Fruit fly (Drosophila melanogaster) whole organism, embryonic: Measurements from ENCODE around the gene CG10470.

Experiments used
- Abd-B ChIP-seq: fragments of 200-800 bp; sonication (Bioruptor generic); optimal IDR thresholded peaks from 2 replicates; lab custom pipeline; 2018; ENCODE audit warnings: missing biosample characterization, mild to moderate bottlenecking, missing genetic modification characterization, moderate library complexity
- Aef1 ChIP-seq: fragments of 200-800 bp; sonication (Bioruptor generic); IDR thresholded peaks from 3 replicates; pipeline ENCODE4 v1.3.6; 2022; ENCODE audit warnings: missing biosample characterization, missing genetic modification characterization
- Antp ChIP-seq: fragments of 200-800 bp; sonication (Bioruptor generic); optimal IDR thresholded peaks from 3 replicates; lab custom pipeline; 2016; ENCODE audit warnings: missing biosample characterization, missing genetic modification characterization
- CG1024 ChIP-seq: fragments of 200-800 bp; sonication (Bioruptor generic); IDR thresholded peaks from 2 replicates; pipeline ENCODE4 v1.3.6; 2022; ENCODE audit warnings: missing biosample characterization, missing genetic modification characterization
- CG10462 ChIP-seq: fragments of 200-800 bp; sonication (Bioruptor generic); optimal IDR thresholded peaks from 2 replicates; lab custom pipeline; 2016; ENCODE audit warnings: missing biosample characterization, missing genetic modification characterization
- CG10565 ChIP-seq: fragments of 200-800 bp; sonication (Bioruptor generic); optimal IDR thresholded peaks from 3 replicates; lab custom pipeline; 2016; ENCODE audit warnings: missing biosample characterization, mild to moderate bottlenecking, missing genetic modification characterization
- CG12391 ChIP-seq: fragments of 200-800 bp; sonication (Bioruptor generic); optimal IDR thresholded peaks from 3 replicates; lab custom pipeline; 2018; ENCODE audit warnings: missing biosample characterization, mild to moderate bottlenecking, missing genetic modification characterization, moderate library complexity
- CG13775 ChIP-seq: fragments of 200-800 bp; sonication (Bioruptor generic); optimal IDR thresholded peaks from 3 replicates; lab custom pipeline; 2017; ENCODE audit warnings: missing biosample characterization, mild to moderate bottlenecking, missing genetic modification characterization
- CG15479 ChIP-seq: fragments of 200-800 bp; sonication (Bioruptor generic); optimal IDR thresholded peaks from 3 replicates; lab custom pipeline; 2019; ENCODE audit warnings: missing biosample characterization, mild to moderate bottlenecking, missing genetic modification characterization, moderate library complexity
- CG16779 ChIP-seq: fragments of 200-800 bp; sonication (Bioruptor generic); IDR thresholded peaks from 2 replicates; pipeline ENCODE4 v1.3.6; 2022; ENCODE audit warnings: missing biosample characterization, missing genetic modification characterization
- CG17328 ChIP-seq: fragments of 200-800 bp; sonication (Bioruptor generic); IDR thresholded peaks from 2 replicates; pipeline ENCODE4 v1.3.6; 2022; ENCODE audit warnings: missing biosample characterization, missing genetic modification characterization
- CG17612 ChIP-seq: fragments of 200-800 bp; sonication (Bioruptor generic); IDR thresholded peaks from 2 replicates; pipeline ENCODE4 v1.3.6; 2022; ENCODE audit warnings: missing biosample characterization, missing genetic modification characterization
- CG1792 ChIP-seq: fragments of 200-800 bp; sonication (Bioruptor generic); optimal IDR thresholded peaks from 2 replicates; lab custom pipeline; 2016; ENCODE audit warnings: missing biosample characterization, missing genetic modification characterization
- CG4424 ChIP-seq: fragments of 200-800 bp; sonication (Bioruptor generic); optimal IDR thresholded peaks from 3 replicates; lab custom pipeline; 2016; ENCODE audit warnings: missing biosample characterization, missing genetic modification characterization
- CG7928 ChIP-seq: fragments of 200-800 bp; sonication (Bioruptor generic); optimal IDR thresholded peaks from 2 replicates; lab custom pipeline; 2017; ENCODE audit warnings: missing biosample characterization, mild to moderate bottlenecking, missing genetic modification characterization
- CkIIα-i1 ChIP-seq: fragments of 200-800 bp; sonication (Bioruptor generic); IDR thresholded peaks from 2 replicates; pipeline ENCODE4 v1.3.6; 2022; ENCODE audit warnings: missing biosample characterization, missing genetic modification characterization
- Dek ChIP-seq: fragments of 200-800 bp; sonication (Bioruptor generic); optimal IDR thresholded peaks from 3 replicates; lab custom pipeline; 2019; ENCODE audit warnings: missing biosample characterization, mild to moderate bottlenecking, missing genetic modification characterization, moderate library complexity
- Doc2 ChIP-seq: fragments of 200-800 bp; sonication (Bioruptor generic); IDR thresholded peaks from 2 replicates; pipeline ENCODE4 v1.3.6; 2022; ENCODE audit warnings: missing biosample characterization, missing genetic modification characterization
- Dref ChIP-seq: fragments of 200-800 bp; sonication (Bioruptor generic); IDR thresholded peaks from 2 replicates; pipeline ENCODE4 v1.3.6; 2022; ENCODE audit warnings: missing biosample characterization, missing genetic modification characterization
- Eip74EF ChIP-seq, 2 experiments: fragments of 200-800 bp in 1 of 2; fragments of >200 bp in 1 of 2; sonication (Bioruptor generic) in 1 of 2; optimal IDR thresholded peaks; 2 replicates each; lab custom pipeline; 2017 to 2019; ENCODE audit warnings: missing biosample characterization in 2 of 2, missing genetic modification characterization in 2 of 2, mild to moderate bottlenecking in 1 of 2, moderate library complexity in 1 of 2
- H2.0 ChIP-seq: fragments of 200-800 bp; sonication (Bioruptor generic); IDR thresholded peaks from 2 replicates; pipeline ENCODE4 v1.3.6; 2022; ENCODE audit warnings: missing biosample characterization, missing genetic modification characterization
- HHEX ChIP-seq: fragments of 200-800 bp; sonication (Bioruptor generic); optimal IDR thresholded peaks from 3 replicates; lab custom pipeline; 2017; ENCODE audit warnings: missing biosample characterization, mild to moderate bottlenecking, missing genetic modification characterization, missing genetic modification reagents
- HLHmδ ChIP-seq: fragments of 200-800 bp; sonication (Bioruptor generic); optimal IDR thresholded peaks from 2 replicates; lab custom pipeline; 2018; ENCODE audit warnings: missing biosample characterization, mild to moderate bottlenecking, missing genetic modification characterization, moderate library complexity
- Hr3 ChIP-seq: fragments of 200-800 bp; sonication (Bioruptor generic); optimal IDR thresholded peaks from 3 replicates; lab custom pipeline; 2016; ENCODE audit warnings: missing biosample characterization, missing genetic modification characterization
- Med ChIP-seq: fragments of 200-800 bp; sonication (Bioruptor generic); peaks from one replicate; lab custom pipeline; 2016; ENCODE audit warnings: missing biosample characterization, missing genetic modification characterization, mild to moderate bottlenecking, inconsistent platforms, moderate library complexity
- Optix ChIP-seq: fragments of 200-800 bp; sonication (Bioruptor generic); IDR thresholded peaks from 3 replicates; pipeline ENCODE4 v1.3.6; 2022; ENCODE audit warnings: missing biosample characterization, missing genetic modification characterization
- Scr ChIP-seq: fragments of 200-800 bp; sonication (Bioruptor generic); IDR thresholded peaks from 2 replicates; pipeline ENCODE4 v1.3.6; 2022; ENCODE audit warnings: missing biosample characterization, missing genetic modification characterization; ENCODE audit not compliant: partially characterized antibody
- Side ChIP-seq: fragments of 200-800 bp; sonication (Bioruptor generic); optimal IDR thresholded peaks from 2 replicates; lab custom pipeline; 2016; ENCODE audit warnings: missing biosample characterization, missing genetic modification characterization
- Sox100B ChIP-seq: fragments of 200-800 bp; sonication (Bioruptor generic); optimal IDR thresholded peaks from 3 replicates; lab custom pipeline; 2018; ENCODE audit warnings: missing biosample characterization, mild to moderate bottlenecking, missing genetic modification characterization
- Sry-δ ChIP-seq: fragments of 200-800 bp; sonication (Bioruptor generic); optimal IDR thresholded peaks from 2 replicates; lab custom pipeline; 2016; ENCODE audit warnings: missing biosample characterization, missing genetic modification characterization
- Tbp ChIP-seq: fragments of >200 bp; optimal IDR thresholded peaks from 2 replicates; lab custom pipeline; 2018; ENCODE audit warnings: missing biosample characterization, missing genetic modification characterization
- Vsx1 ChIP-seq: fragments of 200-800 bp; sonication (Bioruptor generic); optimal IDR thresholded peaks from 2 replicates; lab custom pipeline; 2017; ENCODE audit warnings: missing biosample characterization, mild to moderate bottlenecking, missing genetic modification characterization, missing genetic modification reagents
- abd-A ChIP-seq: fragments of 200-800 bp; sonication (Bioruptor generic); optimal IDR thresholded peaks from 3 replicates; lab custom pipeline; 2019; ENCODE audit warnings: missing biosample characterization, mild to moderate bottlenecking, missing genetic modification characterization, moderate library complexity
- cato ChIP-seq: fragments of 200-800 bp; sonication (Bioruptor generic); optimal IDR thresholded peaks from 2 replicates; lab custom pipeline; 2016; ENCODE audit warnings: missing biosample characterization, missing genetic modification characterization, borderline replicate concordance
- chif ChIP-seq, 2 experiments: fragments of 200-800 bp; sonication (Bioruptor generic); optimal IDR thresholded peaks; 3 replicates each; lab custom pipeline; 2016; ENCODE audit warnings: missing biosample characterization in 2 of 2, missing genetic modification characterization in 2 of 2
- exex ChIP-seq: fragments of 200-800 bp; sonication (Bioruptor generic); optimal IDR thresholded peaks from 4 replicates; lab custom pipeline; 2018; ENCODE audit warnings: missing biosample characterization, mild to moderate bottlenecking, missing genetic modification characterization, moderate library complexity
- fd96Cb ChIP-seq: fragments of 200-800 bp; sonication (Bioruptor generic); optimal IDR thresholded peaks from 2 replicates; lab custom pipeline; 2018; ENCODE audit warnings: missing biosample characterization, mild to moderate bottlenecking, missing genetic modification characterization, moderate library complexity
- gcm ChIP-seq: fragments of 200-800 bp; sonication (Bioruptor generic); optimal IDR thresholded peaks from 2 replicates; lab custom pipeline; 2019; ENCODE audit warnings: missing biosample characterization, mild to moderate bottlenecking, missing genetic modification characterization, moderate library complexity
- hbn ChIP-seq: fragments of 200-800 bp; sonication (Bioruptor generic); IDR thresholded peaks from 2 replicates; pipeline ENCODE4 v1.3.6; 2022; ENCODE audit warnings: missing biosample characterization, missing genetic modification characterization; ENCODE audit not compliant: partially characterized antibody
- jigr1 ChIP-seq: fragments of 200-800 bp; sonication (Bioruptor generic); IDR thresholded peaks from 3 replicates; pipeline ENCODE4 v1.3.6; 2022; ENCODE audit warnings: missing biosample characterization, missing genetic modification characterization
- lilli ChIP-seq: fragments of 200-800 bp; sonication (Bioruptor generic); optimal IDR thresholded peaks from 3 replicates; lab custom pipeline; 2016; ENCODE audit warnings: missing biosample characterization, missing genetic modification characterization
- nerfin-2 ChIP-seq: fragments of 200-800 bp; sonication (Bioruptor generic); IDR thresholded peaks from 2 replicates; pipeline ENCODE4 v1.3.6; 2022; ENCODE audit warnings: missing biosample characterization, missing genetic modification characterization; ENCODE audit not compliant: partially characterized antibody
- odd ChIP-seq: fragments of 200-800 bp; sonication (Bioruptor generic); optimal IDR thresholded peaks from 2 replicates; lab custom pipeline; 2017; ENCODE audit warnings: missing biosample characterization, mild to moderate bottlenecking, missing genetic modification characterization
- peb ChIP-seq: fragments of 200-800 bp; sonication (Bioruptor generic); IDR thresholded peaks from 2 replicates; pipeline ENCODE4 v1.3.6; 2022; ENCODE audit warnings: missing biosample characterization, missing genetic modification characterization
- pum ChIP-seq: fragments of 200-800 bp; sonication (Bioruptor generic); optimal IDR thresholded peaks from 2 replicates; lab custom pipeline; 2016; ENCODE audit warnings: missing biosample characterization, missing genetic modification characterization
- run ChIP-seq: fragments of 200-800 bp; sonication (Bioruptor generic); optimal IDR thresholded peaks from 3 replicates; lab custom pipeline; 2018; ENCODE audit warnings: missing biosample characterization, mild to moderate bottlenecking, missing genetic modification characterization
- tgo ChIP-seq: fragments of 200-800 bp; sonication (Bioruptor generic); IDR thresholded peaks from 3 replicates; pipeline ENCODE4 v1.3.6; 2022; ENCODE audit warnings: missing biosample characterization, missing genetic modification characterization
- tio ChIP-seq: fragments of 200-800 bp; sonication (Bioruptor generic); optimal IDR thresholded peaks from 2 replicates; lab custom pipeline; 2017; ENCODE audit warnings: missing biosample characterization, missing genetic modification characterization, inconsistent platforms
- tna ChIP-seq: fragments of 200-800 bp; sonication (Bioruptor generic); IDR thresholded peaks from 2 replicates; pipeline ENCODE4 v1.3.6; 2022; ENCODE audit warnings: missing biosample characterization, missing genetic modification characterization; ENCODE audit not compliant: partially characterized antibody
- vnd ChIP-seq: fragments of 200-800 bp; sonication (Bioruptor generic); IDR thresholded peaks from 3 replicates; pipeline ENCODE4 v1.3.6; 2022; ENCODE audit warnings: missing biosample characterization, missing genetic modification characterization; ENCODE audit not compliant: partially characterized antibody

The CG10470 gene

dm6 chr2L:19063090-19063692 lies 14.3 kb downstream of the CG10470 start, which contains the start of gene Dus4 (continued):
- TF ChIP-seq CG13775 (GFP tag; lab: Kevin White, UChicago) (no peak), Antp (GFP tag; lab: Kevin White, UChicago) (no peak), odd (GFP tag; lab: Kevin White, UChicago) (no peak), Sox100B (GFP tag; lab: Kevin White, UChicago) (no peak), run (peak; percentile 53), tio (GFP tag; lab: Kevin White, UChicago) (no peak), hbn (GFP tag; lab: Robert Waterston, UW) (peak; percentile 76), CG10462 (GFP tag; lab: Kevin White, UChicago) (no peak), Eip74EF (GFP tag; optimal IDR thresholded peaks at IDR 0.05; lab: Kevin White, UChicago) (no peak), CG7928 (no peak), Sry-δ (GFP tag; lab: Kevin White, UChicago) (peak; percentile 37), Aef1 (GFP tag; lab: Robert Waterston, UW) (no peak), Abd-B (no peak), exex (tag; lab: Kevin White, UChicago) (no peak), jigr1 (no peak), Dek (tag; lab: Kevin White, UChicago) (no peak), CkIIα-i1 (GFP tag; lab: Robert Waterston, UW) (no peak), tna (GFP tag; lab: Robert Waterston, UW) (peak; percentile 97), peb (GFP tag; lab: Robert Waterston, UW) (no peak), CG1024 (no peak), Doc2 (GFP tag; lab: Robert Waterston, UW) (no peak), tgo (GFP tag; lab: Robert Waterston, UW) (no peak), vnd (peak; percentile 85), HHEX (GFP tag; lab: Kevin White, UChicago) (no peak), abd-A (tag; lab: Kevin White, UChicago) (no peak), Med (GFP tag; lab: Kevin White, UChicago) (peak; percentile 9), CG17328 (no peak), nerfin-2 (GFP tag; lab: Robert Waterston, UW) (peak; percentile 97), gcm (GFP tag; lab: Kevin White, UChicago) (no peak), fd96Cb (tag; lab: Kevin White, UChicago) (no peak), CG10565 (GFP tag; lab: Kevin White, UChicago) (no peak), CG12391 (tag; lab: Kevin White, UChicago) (no peak), CG1792 (GFP tag; lab: Kevin White, UChicago) (no peak), Optix (GFP tag; lab: Robert Waterston, UW) (no peak), chif (GFP tag; optimal IDR thresholded peaks at IDR 0.05; lab: Kevin White, UChicago) (no peak), cato (no peak), CG17612 (GFP tag; lab: Robert Waterston, UW) (no peak), Dref (GFP tag; lab: Robert Waterston, UW) (peak; percentile 78), Side (GFP tag; lab: Kevin White, UChicago) (no peak), CG16779 (GFP tag; lab: Robert Waterston, UW) (no peak), Tbp (GFP tag; lab: Kevin White, UChicago) (no peak), HLHmδ (no peak), CG15479 (GFP tag; lab: Kevin White, UChicago) (no peak), Scr (GFP tag; lab: Robert Waterston, UW) (peak; percentile 80), lilli (GFP tag; lab: Kevin White, UChicago) (no peak), pum (GFP tag; lab: Kevin White, UChicago) (no peak), CG4424 (GFP tag; lab: Kevin White, UChicago) (no peak), H2.0 (GFP tag; lab: Robert Waterston, UW) (no peak), Hr3 (no peak), Vsx1 (GFP tag; lab: Kevin White, UChicago) (no peak)
